Fruit fly (Drosophila melanogaster) whole organism, prepupa: Measurements from ENCODE around the gene CG7304.

Experiments
- CG11762 ChIP-seq: fragments of 200-800 bp; sonication (Bioruptor generic); optimal IDR thresholded peaks from 3 replicates; lab custom pipeline; 2016; ENCODE audit warnings: missing biosample characterization, missing genetic modification characterization; ENCODE audit not compliant: insufficient read depth
- CG15336 ChIP-seq: fragments of 200-800 bp; sonication (Bioruptor generic); IDR thresholded peaks from 2 replicates; pipeline ENCODE4 v1.3.6; 2022; ENCODE audit warnings: missing biosample characterization, missing genetic modification characterization
- CG34406 ChIP-seq: fragments of 200-800 bp; sonication (Bioruptor generic); optimal IDR thresholded peaks from 3 replicates; lab custom pipeline; 2016; ENCODE audit warnings: missing biosample characterization, missing genetic modification characterization
- CG3919 ChIP-seq: fragments of 200-800 bp; sonication (Bioruptor generic); optimal IDR thresholded peaks from 3 replicates; lab custom pipeline; 2016; ENCODE audit warnings: missing biosample characterization, missing genetic modification characterization
- CG6163 ChIP-seq: fragments of 200-800 bp; sonication (Bioruptor generic); IDR thresholded peaks from 3 replicates; pipeline ENCODE4 v1.3.6; 2022; ENCODE audit warnings: missing biosample characterization, missing genetic modification characterization
- Eip78C ChIP-seq: fragments of 200-800 bp; sonication (Bioruptor generic); peaks from one replicate; lab custom pipeline; 2016; ENCODE audit warnings: missing biosample characterization, missing genetic modification characterization
- Gug ChIP-seq: fragments of 200-800 bp; sonication (Bioruptor generic); IDR thresholded peaks from 2 replicates; pipeline ENCODE4 v1.3.6; 2022; ENCODE audit warnings: missing biosample characterization, missing genetic modification characterization
- Sox15 ChIP-seq: fragments of 200-800 bp; sonication (Bioruptor generic); optimal IDR thresholded peaks from 3 replicates; lab custom pipeline; 2016; ENCODE audit warnings: missing biosample characterization, missing genetic modification characterization
- dac ChIP-seq: fragments of 200-800 bp; sonication (Bioruptor generic); optimal IDR thresholded peaks from 2 replicates; lab custom pipeline; 2017; ENCODE audit warnings: missing biosample characterization, mild to moderate bottlenecking, missing genetic modification characterization
- dsx ChIP-seq: fragments of 200-800 bp; optimal IDR thresholded peaks from 3 replicates; lab custom pipeline; 2019; ENCODE audit warnings: missing biosample characterization, mild to moderate bottlenecking, missing genetic modification characterization, moderate library complexity; ENCODE audit not compliant: poor library complexity, severe bottlenecking
- eg ChIP-seq: fragments of 200-800 bp; sonication (Bioruptor generic); IDR thresholded peaks from 3 replicates; pipeline ENCODE4 v1.3.6; 2022; ENCODE audit warnings: missing biosample characterization, missing genetic modification characterization
- lz ChIP-seq: fragments of 200-800 bp; sonication (Bioruptor generic); optimal IDR thresholded peaks from 3 replicates; lab custom pipeline; 2016; ENCODE audit warnings: missing biosample characterization, missing genetic modification characterization
- net ChIP-seq: fragments of 200-800 bp; sonication (Bioruptor generic); optimal IDR thresholded peaks from 3 replicates; lab custom pipeline; 2016; ENCODE audit warnings: missing biosample characterization, missing genetic modification characterization
- svp ChIP-seq: fragments of 200-800 bp; sonication (Bioruptor generic); peaks from one replicate; lab custom pipeline; 2016; ENCODE audit warnings: missing biosample characterization, missing genetic modification characterization

Gene CG7304

DNA sequence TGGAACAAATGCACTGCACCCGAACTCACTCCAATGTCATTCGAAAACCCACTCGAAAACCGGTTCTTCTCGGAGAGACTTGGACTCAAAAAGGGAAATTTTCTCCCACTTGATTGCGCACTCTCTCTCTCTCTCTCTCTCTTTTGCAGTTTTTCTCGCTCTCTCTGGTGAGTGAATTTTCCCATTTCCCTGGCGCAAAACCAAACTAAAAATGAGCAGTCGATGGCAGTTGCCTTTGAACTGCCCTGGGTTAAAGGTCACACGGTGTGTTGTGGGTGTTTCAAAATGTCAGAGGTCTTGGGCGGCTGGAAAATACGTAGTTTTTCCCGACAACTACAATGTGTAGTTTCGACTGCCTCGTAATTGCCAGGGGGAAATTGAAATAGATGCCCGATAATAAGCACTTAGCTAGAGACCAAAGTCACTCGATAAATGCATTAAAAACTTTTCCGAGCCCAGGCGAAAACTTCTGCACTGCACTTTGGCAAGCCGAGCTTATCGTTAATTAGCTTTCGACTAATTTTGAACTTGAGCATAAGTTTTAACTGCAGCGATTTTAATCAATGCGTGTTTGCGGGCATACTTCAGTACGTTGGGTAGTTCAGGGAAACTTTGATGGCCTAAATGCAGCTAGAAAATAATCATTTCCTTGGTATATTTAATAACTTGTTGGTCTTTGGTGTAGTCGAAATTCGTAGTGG lies 49.9 kb downstream of the CG7304 start:
- TF ChIP-seq dac (no peak), svp (peak; percentile 49), eg (GFP tag; lab: Robert Waterston, UW) (peak; percentile 40; the same call in 1 of the 3 replicates), Sox15 (GFP tag; lab: Kevin White, UChicago) (no peak), dsx (GFP tag; lab: Kevin White, UChicago) (peak; percentile 34), net (peak; percentile 14), CG15336 (GFP tag; lab: Robert Waterston, UW) (peak; percentile 20; the same call in 1 of the 2 replicates), Eip78C (GFP tag; lab: Kevin White, UChicago) (peak; percentile 4), Gug (GFP tag; lab: Robert Waterston, UW) (no peak), CG6163 (GFP tag; lab: Robert Waterston, UW) (0 out of 3 replicates have a peak, but pooled peaks have one; percentile 22), CG11762 (GFP tag; lab: Kevin White, UChicago) (no peak), CG3919 (GFP tag; lab: Kevin White, UChicago) (peak; percentile 13), CG34406 (GFP tag; lab: Kevin White, UChicago) (no peak), lz (no peak)
